Fruit fly (Drosophila melanogaster) whole organism, pupa: ENCODE data around the gene Qtzl.

Source experiments
- CG10348 ChIP-seq: fragments of 200-800 bp; sonication (Bioruptor generic); IDR thresholded peaks from 2 replicates; pipeline ENCODE4 v1.3.6; 2022; ENCODE audit warnings: missing biosample characterization, missing genetic modification characterization
- CG12605 ChIP-seq: fragments of 200-800 bp; sonication (Bioruptor generic); IDR thresholded peaks from 2 replicates; pipeline ENCODE4 v1.3.6; 2022; ENCODE audit warnings: missing biosample characterization, missing genetic modification characterization
- CG13204 ChIP-seq: fragments of 200-800 bp; sonication (Bioruptor generic); optimal IDR thresholded peaks from 2 replicates; lab custom pipeline; 2018; ENCODE audit warnings: missing biosample characterization, mild to moderate bottlenecking, missing genetic modification characterization, moderate library complexity
- CG14655 ChIP-seq: fragments of 200-800 bp; sonication (Bioruptor generic); optimal IDR thresholded peaks from 3 replicates; lab custom pipeline; 2017; ENCODE audit warnings: mild to moderate bottlenecking, missing biosample characterization, missing genetic modification reagents, missing genetic modification characterization
- CG15710 ChIP-seq: fragments of 200-800 bp; sonication (Bioruptor generic); optimal IDR thresholded peaks from 2 replicates; lab custom pipeline; 2018; ENCODE audit warnings: missing biosample characterization, mild to moderate bottlenecking, missing genetic modification characterization, moderate library complexity
- CG17806 ChIP-seq: fragments of 200-800 bp; sonication (Bioruptor generic); optimal IDR thresholded peaks from 2 replicates; lab custom pipeline; 2018; ENCODE audit warnings: missing biosample characterization, mild to moderate bottlenecking, missing genetic modification characterization, moderate library complexity
- CG32121 ChIP-seq: fragments of 200-800 bp; sonication (Bioruptor generic); IDR thresholded peaks from 2 replicates; pipeline ENCODE4 v1.3.6; 2022; ENCODE audit warnings: missing biosample characterization, missing genetic modification characterization
- CG34367 ChIP-seq: fragments of 200-800 bp; sonication (Bioruptor generic); optimal IDR thresholded peaks from 2 replicates; lab custom pipeline; 2018; ENCODE audit warnings: missing biosample characterization, mild to moderate bottlenecking, missing genetic modification characterization
- CG4496 ChIP-seq: fragments of 200-800 bp; sonication (Bioruptor generic); IDR thresholded peaks from 3 replicates; pipeline ENCODE4 v1.3.6; 2022; ENCODE audit warnings: missing biosample characterization, missing genetic modification characterization
- CG8159 ChIP-seq: fragments of 200-800 bp; sonication (Bioruptor generic); optimal IDR thresholded peaks from 3 replicates; lab custom pipeline; 2018; ENCODE audit warnings: missing biosample characterization, mild to moderate bottlenecking, missing genetic modification characterization, moderate library complexity
- CG8301 ChIP-seq: fragments of 200-800 bp; sonication (Bioruptor generic); optimal IDR thresholded peaks from 2 replicates; lab custom pipeline; 2018; ENCODE audit warnings: missing biosample characterization, mild to moderate bottlenecking, missing genetic modification characterization
- CG9948 ChIP-seq: fragments of 200-800 bp; sonication (Bioruptor generic); optimal IDR thresholded peaks from 2 replicates; lab custom pipeline; 2018; ENCODE audit warnings: missing biosample characterization, mild to moderate bottlenecking, missing genetic modification characterization, moderate library complexity
- D1 ChIP-seq: fragments of 200-800 bp; sonication (Bioruptor generic); optimal IDR thresholded peaks from 2 replicates; lab custom pipeline; 2018; ENCODE audit warnings: missing biosample characterization, mild to moderate bottlenecking, missing genetic modification characterization, moderate library complexity
- EcR ChIP-seq: fragments of 200-800 bp; sonication (Bioruptor generic); optimal IDR thresholded peaks from 3 replicates; lab custom pipeline; 2019; ENCODE audit warnings: missing biosample characterization, missing genetic modification characterization, mild to moderate bottlenecking, moderate library complexity, missing genetic modification reagents
- Ets98B ChIP-seq: fragments of 200-800 bp; sonication (Bioruptor generic); IDR thresholded peaks from 2 replicates; pipeline ENCODE4 v1.3.6; 2022; ENCODE audit warnings: missing biosample characterization, missing genetic modification characterization
- Pif1A ChIP-seq: fragments of 200-800 bp; sonication (Bioruptor generic); optimal IDR thresholded peaks from 3 replicates; lab custom pipeline; 2016; ENCODE audit warnings: missing biosample characterization, missing genetic modification characterization
- Pif1B ChIP-seq: fragments of 200-800 bp; sonication (Bioruptor generic); optimal IDR thresholded peaks from 3 replicates; lab custom pipeline; 2016; ENCODE audit warnings: missing biosample characterization, missing genetic modification characterization
- Snoo ChIP-seq: fragments of 200-800 bp; sonication (Bioruptor generic); optimal IDR thresholded peaks from 3 replicates; lab custom pipeline; 2017; ENCODE audit warnings: missing biosample characterization, mild to moderate bottlenecking, missing genetic modification characterization, inconsistent platforms
- fd96Ca ChIP-seq: fragments of 200-800 bp; sonication (Bioruptor generic); IDR thresholded peaks from 3 replicates; pipeline ENCODE4 v1.3.6; 2022; ENCODE audit warnings: missing biosample characterization, missing genetic modification characterization
- gl ChIP-seq: fragments of 200-800 bp; sonication (Bioruptor generic); optimal IDR thresholded peaks from 2 replicates; lab custom pipeline; 2018; ENCODE audit warnings: missing biosample characterization, mild to moderate bottlenecking, missing genetic modification characterization
- rn ChIP-seq: fragments of 200-800 bp; sonication (Bioruptor generic); IDR thresholded peaks from 2 replicates; pipeline ENCODE4 v1.3.6; 2022; ENCODE audit warnings: missing biosample characterization, missing genetic modification characterization

Qtzl gene

DNA sequence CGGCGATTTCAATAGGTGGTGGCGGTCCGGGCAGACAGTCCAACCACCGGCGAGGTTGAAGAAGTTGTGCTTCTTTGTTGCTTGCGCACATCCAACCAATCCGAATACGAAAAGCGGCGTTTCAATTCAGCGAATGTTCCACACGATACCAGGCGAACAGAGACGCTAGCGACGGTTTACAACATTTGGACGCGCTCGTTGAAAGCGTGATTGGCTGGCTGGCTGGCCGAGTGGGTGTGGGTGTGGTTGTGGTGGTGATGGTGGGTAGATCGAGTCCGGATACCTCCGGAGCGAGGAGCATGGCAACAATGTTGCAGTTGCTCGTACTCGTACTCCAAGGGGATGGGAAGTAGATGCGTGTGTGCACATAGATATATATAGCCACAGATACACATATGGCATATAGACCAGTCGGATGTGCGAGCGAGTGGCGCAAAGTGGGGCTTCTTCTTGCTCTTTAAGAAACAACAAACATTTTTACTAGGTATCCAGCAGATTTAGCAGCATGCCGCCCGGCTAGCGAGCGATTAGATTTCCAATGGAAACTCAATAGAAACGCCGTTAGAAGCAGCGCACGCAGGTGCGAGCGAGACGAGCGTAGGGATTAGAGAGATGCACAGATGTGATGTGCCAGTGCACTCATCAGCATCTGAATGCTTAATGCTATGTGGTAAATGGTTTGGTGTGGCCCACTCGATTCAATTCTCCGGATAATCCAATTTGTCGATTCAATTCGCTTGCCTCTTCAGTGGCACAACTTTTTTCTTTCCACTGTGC, 14.7 kb downstream of the Qtzl start:
- TF ChIP-seq gl (tag; lab: Kevin White, UChicago) (peak; percentile 3), CG8159 (no peak), CG4496 (GFP tag; lab: Robert Waterston, UW) (no peak), EcR (GFP tag; lab: Kevin White, UChicago) (peak; percentile 93), fd96Ca (GFP tag; lab: Robert Waterston, UW) (no peak), CG32121 (GFP tag; lab: Robert Waterston, UW) (no peak), Pif1A (no peak), Pif1B (GFP tag; lab: Kevin White, UChicago) (peak; percentile 18), CG13204 (peak; percentile 91), CG14655 (GFP tag; lab: Kevin White, UChicago) (peak; percentile 19), Snoo (tag; lab: Kevin White, UChicago) (peak; percentile 30)

DNA sequence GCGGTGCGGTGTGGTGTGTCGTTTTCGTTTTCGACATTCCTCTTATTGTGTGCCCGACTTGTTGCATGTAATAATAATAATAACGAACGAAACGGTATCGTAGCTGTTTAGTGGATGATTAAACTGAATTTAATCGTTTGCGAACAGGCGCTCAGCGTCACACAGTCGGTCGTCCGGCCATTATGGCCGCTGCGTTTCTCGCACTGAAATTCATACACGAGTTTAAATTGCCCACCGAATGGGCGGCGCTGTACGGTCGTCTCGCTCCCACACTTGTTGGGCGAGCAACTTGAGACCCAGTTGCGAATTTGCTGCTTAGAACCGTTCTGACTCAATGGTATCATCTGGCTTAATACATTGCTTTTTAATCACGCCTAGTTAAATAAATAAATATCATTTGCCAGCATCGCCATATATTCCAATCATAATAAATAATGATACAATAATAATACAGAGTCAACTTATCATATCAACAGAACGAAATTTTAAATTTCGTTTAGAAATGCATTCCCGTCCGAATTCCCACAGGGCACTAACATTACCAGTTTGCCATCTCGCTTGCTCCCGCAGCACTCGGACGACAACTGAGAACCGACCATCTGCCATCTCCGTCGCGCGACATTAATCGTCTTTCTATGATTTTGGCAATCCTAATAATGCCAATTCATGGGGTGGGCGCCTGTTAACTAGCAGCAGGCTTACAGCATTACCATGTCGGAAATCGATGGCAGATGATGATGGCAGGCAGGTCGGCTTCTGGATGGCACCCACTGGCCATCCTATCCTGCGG, 15.5 kb downstream of the Qtzl start:
- TF ChIP-seq CG14655 (GFP tag; lab: Kevin White, UChicago) (peak; percentile 92), CG13204 (peak; percentile 71), CG32121 (GFP tag; lab: Robert Waterston, UW) (no peak), CG10348 (GFP tag; lab: Robert Waterston, UW) (no peak), Pif1B (GFP tag; lab: Kevin White, UChicago) (peak; percentile 81), CG12605 (GFP tag; lab: Robert Waterston, UW) (no peak), CG9948 (tag; lab: Kevin White, UChicago) (peak; percentile 92), Ets98B (GFP tag; lab: Robert Waterston, UW) (no peak), fd96Ca (GFP tag; lab: Robert Waterston, UW) (no peak), CG15710 (tag; lab: Kevin White, UChicago) (peak; percentile 93), CG17806 (peak; percentile 90), CG34367 (peak; percentile 90), CG8301 (peak; percentile 93), Pif1A (peak; percentile 90), CG4496 (GFP tag; lab: Robert Waterston, UW) (no peak), CG8159 (peak; percentile 96), Snoo (tag; lab: Kevin White, UChicago) (peak; percentile 93), gl (tag; lab: Kevin White, UChicago) (peak; percentile 82)
- TF ChIP-seq, all 21 proteins: peak for 12

DNA sequence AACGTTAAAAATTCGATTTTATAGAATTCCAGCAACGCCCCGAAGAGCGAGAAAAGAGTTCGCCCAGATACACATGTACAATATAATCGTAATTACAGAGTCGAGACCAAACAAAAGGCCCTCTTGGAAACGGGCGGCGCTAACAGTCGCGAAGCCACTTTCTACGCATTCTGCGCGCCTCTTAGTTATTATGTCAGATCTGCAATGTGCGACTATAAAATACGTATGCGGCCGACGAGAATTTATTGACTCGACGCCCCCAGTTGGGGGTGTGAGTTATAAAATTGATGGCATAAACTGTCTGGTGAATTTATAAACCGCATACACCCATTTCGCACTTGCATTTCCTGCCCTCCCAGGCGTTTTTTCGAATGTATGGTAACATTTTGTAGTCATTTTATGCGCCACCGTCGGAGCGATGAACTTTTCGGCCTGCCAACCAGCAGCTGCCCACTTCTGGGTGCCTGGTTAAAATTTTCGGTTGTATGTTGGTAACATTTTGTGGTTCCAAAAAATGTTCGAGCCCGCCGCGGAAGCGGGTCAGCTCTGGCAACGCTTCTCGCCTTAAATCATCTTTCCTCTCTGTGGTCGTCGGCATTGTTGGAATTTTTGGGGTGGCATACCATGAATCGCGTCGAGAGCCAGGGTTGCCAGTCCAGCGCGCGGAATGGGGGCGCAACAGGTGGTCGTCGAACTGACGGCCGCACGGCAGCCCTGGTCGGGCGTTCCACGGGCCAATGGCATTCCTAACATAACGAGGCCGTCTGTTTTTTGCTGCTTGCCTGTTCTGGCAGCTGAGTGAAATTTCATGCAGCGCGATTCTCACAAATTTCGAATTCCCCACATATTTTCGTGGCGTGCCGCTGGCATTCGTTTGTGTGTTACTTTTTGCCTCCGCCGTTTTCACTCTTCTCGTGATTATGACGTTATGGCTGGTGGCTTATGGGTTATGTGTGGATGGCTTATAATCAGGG, 16.4 kb downstream of the Qtzl start:
- TF ChIP-seq CG8159 (peak; percentile 64), CG17806 (peak; percentile 51), CG8301 (peak; percentile 58), rn (no peak), CG12605 (GFP tag; lab: Robert Waterston, UW) (no peak), CG10348 (GFP tag; lab: Robert Waterston, UW) (no peak), Pif1A (no peak), D1 (tag; lab: Kevin White, UChicago) (no peak), CG4496 (GFP tag; lab: Robert Waterston, UW) (no peak), EcR (GFP tag; lab: Kevin White, UChicago) (peak; percentile 100), CG32121 (GFP tag; lab: Robert Waterston, UW) (no peak), CG9948 (tag; lab: Kevin White, UChicago) (peak; percentile 35), CG13204 (peak; percentile 96), gl (tag; lab: Kevin White, UChicago) (peak; percentile 48), Pif1B (GFP tag; lab: Kevin White, UChicago) (peak; percentile 73), CG34367 (peak; percentile 13), fd96Ca (GFP tag; lab: Robert Waterston, UW) (no peak), CG15710 (tag; lab: Kevin White, UChicago) (peak; percentile 54), CG14655 (GFP tag; lab: Kevin White, UChicago) (peak; percentile 67), Snoo (tag; lab: Kevin White, UChicago) (peak; percentile 66), Ets98B (GFP tag; lab: Robert Waterston, UW) (no peak)

- TF ChIP-seq Ets98B (GFP tag; lab: Robert Waterston, UW), result no peak
- no peak for TF ChIP-seq Snoo (tag; lab: Kevin White, UChicago)
- TF ChIP-seq Pif1A, result no peak
- TF ChIP-seq CG8301, result no peak
- TF ChIP-seq rn, result no peak
- TF ChIP-seq CG14655 (GFP tag; lab: Kevin White, UChicago), result no peak
- TF ChIP-seq CG13204, result no peak
- no peak for TF ChIP-seq D1 (tag; lab: Kevin White, UChicago)
- TF ChIP-seq CG8159, result peak; percentile 57
- peak; percentile 31 for TF ChIP-seq CG9948 (tag; lab: Kevin White, UChicago)
- peak; percentile 10 for TF ChIP-seq CG34367
- TF ChIP-seq CG15710 (tag; lab: Kevin White, UChicago), result peak; percentile 37
- no peak for TF ChIP-seq CG12605 (GFP tag; lab: Robert Waterston, UW)
- no peak for TF ChIP-seq CG32121 (GFP tag; lab: Robert Waterston, UW)
- TF ChIP-seq fd96Ca (GFP tag; lab: Robert Waterston, UW), result no peak
- TF ChIP-seq Pif1B (GFP tag; lab: Kevin White, UChicago), result peak; percentile 0
- no peak for TF ChIP-seq CG10348 (GFP tag; lab: Robert Waterston, UW)
- TF ChIP-seq CG4496 (GFP tag; lab: Robert Waterston, UW), result no peak
- TF ChIP-seq CG17806, result peak; percentile 34
- TF ChIP-seq EcR (GFP tag; lab: Kevin White, UChicago), result no peak
- TF ChIP-seq gl (tag; lab: Kevin White, UChicago), result no peak
Measured at dm6 chr2L:12013243-12013642, 17.7 kb downstream of the Qtzl start.
